Fruit fly (Drosophila melanogaster): ENCODE measurements around the gene vkg.

DNA sequence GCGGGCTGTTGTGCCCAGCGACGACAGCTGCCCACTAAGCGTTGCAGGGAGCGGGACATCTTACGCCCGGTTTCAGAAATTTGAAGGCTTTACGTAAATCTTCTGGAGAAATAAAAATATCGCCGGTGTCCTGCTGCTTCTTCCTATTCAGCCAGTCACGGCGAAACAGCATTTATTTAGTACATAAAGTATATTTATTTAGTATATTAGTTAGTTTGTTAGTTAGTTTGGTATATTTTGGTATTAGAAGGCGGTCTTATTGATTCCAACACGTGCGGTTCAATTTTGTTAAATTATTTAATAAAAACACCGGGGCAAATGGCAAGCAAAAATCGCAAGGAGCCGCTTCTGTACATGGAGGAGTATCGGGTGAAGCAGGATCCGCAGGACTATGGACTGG, 59.2 kb downstream of the vkg start, which contains the start of the genes Scox and Polr1C:
- no peak for TF ChIP-seq CG13204 (GFP tag; optimal IDR thresholded peaks at IDR 0.05)
- no peak for TF ChIP-seq CG8159 (tag; optimal IDR thresholded peaks at IDR 0.05)
- TF ChIP-seq CG14655 (GFP tag; optimal IDR thresholded peaks at IDR 0.05), result no peak
- no peak for TF ChIP-seq CG17806 (tag; optimal IDR thresholded peaks at IDR 0.05)
- TF ChIP-seq CG12605 (GFP tag; IDR thresholded peaks at IDR 0.05), result no peak
- no peak for TF ChIP-seq CG34367 (tag; optimal IDR thresholded peaks at IDR 0.05)
- no peak for TF ChIP-seq D1 (tag; optimal IDR thresholded peaks at IDR 0.05)
- TF ChIP-seq EcR (GFP tag; optimal IDR thresholded peaks at IDR 0.05), result no peak
- TF ChIP-seq Ets98B (GFP tag; IDR thresholded peaks at IDR 0.05), result no peak
- no peak for TF ChIP-seq CG15710 (tag; optimal IDR thresholded peaks at IDR 0.05)
- TF ChIP-seq CG8301 (tag; optimal IDR thresholded peaks at IDR 0.05), result no peak
